Fruit fly (Drosophila melanogaster) whole organism, adult: ENCODE results near the gene CG17292.

ENCODE experiments used
- CG11617 ChIP-seq: fragments of 200-800 bp; sonication (Bioruptor generic); optimal IDR thresholded peaks from 2 replicates; lab custom pipeline; 2017; ENCODE audit warnings: mild to moderate bottlenecking, missing biosample characterization, missing genetic modification reagents, missing genetic modification characterization
- CG14711 ChIP-seq: fragments of 200-800 bp; sonication (Bioruptor generic); optimal IDR thresholded peaks from 2 replicates; lab custom pipeline; 2018; ENCODE audit warnings: missing biosample characterization, mild to moderate bottlenecking, missing genetic modification characterization, moderate library complexity
- CG33017 ChIP-seq: fragments of 200-800 bp; sonication (Bioruptor generic); optimal IDR thresholded peaks from 2 replicates; lab custom pipeline; 2018; ENCODE audit warnings: missing biosample characterization, mild to moderate bottlenecking, missing genetic modification characterization, moderate library complexity
- CG7045 ChIP-seq: fragments of 200-800 bp; sonication (Bioruptor generic); optimal IDR thresholded peaks from 2 replicates; lab custom pipeline; 2017; ENCODE audit warnings: missing biosample characterization, mild to moderate bottlenecking, missing genetic modification characterization
- Clk ChIP-seq: fragments of 200-800 bp; sonication (Bioruptor generic); optimal IDR thresholded peaks from 2 replicates; lab custom pipeline; 2017; ENCODE audit warnings: missing biosample characterization, missing genetic modification characterization
- Crg-1 ChIP-seq: fragments of 200-800 bp; sonication (Bioruptor generic); optimal IDR thresholded peaks from 2 replicates; lab custom pipeline; 2016; ENCODE audit warnings: missing biosample characterization, missing genetic modification characterization
- Hr96 ChIP-seq: fragments of 200-800 bp; sonication (Bioruptor generic); optimal IDR thresholded peaks from 2 replicates; lab custom pipeline; 2016; ENCODE audit warnings: missing biosample characterization, missing genetic modification characterization
- cnc ChIP-seq, 2 experiments: fragments of >200 bp; optimal IDR thresholded peaks; 2 replicates each; lab custom pipeline; 2017
- kay ChIP-seq: fragments of 200-800 bp; sonication (Bioruptor generic); peaks from one replicate; lab custom pipeline; 2016; ENCODE audit warnings: missing biosample characterization, missing genetic modification characterization, borderline replicate concordance
- ovo ChIP-seq: fragments of 200-800 bp; sonication (Bioruptor generic); optimal IDR thresholded peaks from 2 replicates; lab custom pipeline; 2016; ENCODE audit warnings: missing biosample characterization, missing genetic modification characterization
- tj ChIP-seq: fragments of 200-800 bp; sonication (Bioruptor generic); optimal IDR thresholded peaks from 3 replicates; lab custom pipeline; 2017; ENCODE audit warnings: missing biosample characterization, mild to moderate bottlenecking, missing genetic modification characterization, moderate library complexity

- TF ChIP-seq kay (GFP tag; lab: Kevin White, UChicago) (no peak), Hr96 (GFP tag; lab: Kevin White, UChicago) (no peak), CG33017 (tag; lab: Kevin White, UChicago) (peak; percentile 51), CG14711 (tag; lab: Kevin White, UChicago) (no peak), CG11617 (GFP tag; lab: Kevin White, UChicago) (peak; percentile 59), ovo (GFP tag; lab: Kevin White, UChicago) (peak; percentile 59), Crg-1 (no peak), tj (GFP tag; lab: Kevin White, UChicago) (peak; percentile 17), cnc (optimal IDR thresholded peaks at IDR 0.05; lab: Kevin White, UChicago) (no peak), CG7045 (GFP tag; lab: Kevin White, UChicago) (peak; percentile 25), Clk (GFP tag; lab: Kevin White, UChicago) (no peak)
These were observed 44.9 kb downstream of the CG17292 start, which contains the start of the genes CG13398 and Akap200 for dm6 chr2L:8414887-8415883.
